Worm (Caenorhabditis elegans) whole organism, young adult: ENCODE data around the gene twk-21.
A peak's percentile ranks its signal among the peaks of the same experiment; 100 is the strongest.

ENCODE experiments used
- C06A6.2 ChIP-seq: fragments of 200-800 bp; sonication (Bioruptor generic); conservative IDR thresholded peaks from 2 replicates; pipeline ENCODE4 v1.3.6; 2022; ENCODE audit warnings: missing genetic modification characterization, missing compliant biosample characterization
- F49E8.2 ChIP-seq: sonication (generic microtip); optimal IDR thresholded peaks from 3 replicates; lab custom pipeline; 2017; ENCODE audit warnings: missing genetic modification characterization, mild to moderate bottlenecking, missing compliant biosample characterization, antibody characterized with exemption, moderate library complexity; ENCODE audit not compliant: insufficient read depth
- F57C9.4 ChIP-seq: sonication (generic microtip); optimal IDR thresholded peaks from 2 replicates; lab custom pipeline; 2017; ENCODE audit warnings: mild to moderate bottlenecking, missing genetic modification characterization, missing compliant biosample characterization
- T26A5.8 ChIP-seq: sonication (generic microtip); optimal IDR thresholded peaks from 2 replicates; lab custom pipeline; 2016; ENCODE audit warnings: missing genetic modification characterization, missing compliant biosample characterization
- aptf-2 ChIP-seq: fragments of 200-800 bp; sonication (Bioruptor generic); conservative IDR thresholded peaks from 2 replicates; pipeline ENCODE4 v1.3.6; 2022; ENCODE audit warnings: missing genetic modification reagents, missing genetic modification characterization, missing compliant biosample characterization
- atf-7 ChIP-seq: sonication (generic microtip); optimal IDR thresholded peaks from 2 replicates; lab custom pipeline; 2017; ENCODE audit warnings: mild to moderate bottlenecking, missing genetic modification characterization, missing compliant biosample characterization
- athp-1 ChIP-seq: sonication (generic microtip); optimal IDR thresholded peaks from 2 replicates; lab custom pipeline; 2017; ENCODE audit warnings: mild to moderate bottlenecking, missing genetic modification characterization, missing compliant biosample characterization
- bed-2 ChIP-seq: fragments of 200-800 bp; sonication (Bioruptor generic); IDR thresholded peaks from 2 replicates; pipeline ENCODE4 v1.3.6; 2022; ENCODE audit warnings: missing genetic modification reagents, missing genetic modification characterization, missing compliant biosample characterization
- ccch-3 ChIP-seq: fragments of 200-800 bp; sonication (Bioruptor generic); optimal IDR thresholded peaks from 2 replicates; lab custom pipeline; 2018; ENCODE audit warnings: mild to moderate bottlenecking, missing genetic modification characterization, missing compliant biosample characterization
- ceh-58 ChIP-seq: fragments of 200-800 bp; sonication (Bioruptor generic); IDR thresholded peaks from 2 replicates; pipeline ENCODE4 v1.3.6; 2022; ENCODE audit warnings: missing genetic modification characterization, missing compliant biosample characterization
- ceh-79 ChIP-seq: sonication (generic microtip); optimal IDR thresholded peaks from 2 replicates; lab custom pipeline; 2017; ENCODE audit warnings: mild to moderate bottlenecking, missing genetic modification characterization, missing compliant biosample characterization
- ceh-91 ChIP-seq: fragments of 200-800 bp; sonication (Bioruptor generic); IDR thresholded peaks from 2 replicates; pipeline ENCODE4 v1.3.6; 2022; ENCODE audit warnings: missing genetic modification reagents, missing genetic modification characterization, missing compliant biosample characterization
- dox-1 ChIP-seq: fragments of 200-800 bp; sonication (Bioruptor generic); IDR thresholded peaks from 2 replicates; pipeline ENCODE4 v1.3.6; 2022; ENCODE audit warnings: missing genetic modification reagents, missing genetic modification characterization, missing compliant biosample characterization
- dpff-1 ChIP-seq: sonication (generic microtip); optimal IDR thresholded peaks from 2 replicates; lab custom pipeline; 2017; ENCODE audit warnings: mild to moderate bottlenecking, missing genetic modification characterization, missing compliant biosample characterization
- dpl-1 ChIP-seq: fragments of 150-350 bp; optimal IDR thresholded peaks from 2 replicates; lab custom pipeline; 2014; ENCODE audit warnings: missing biosample characterization, missing genetic modification reagents, missing genetic modification characterization
- efl-1 ChIP-seq: fragments of 150-350 bp; optimal IDR thresholded peaks from 2 replicates; lab custom pipeline; 2014; ENCODE audit warnings: missing biosample characterization, missing genetic modification reagents, missing genetic modification characterization
- ekl-4 ChIP-seq: fragments of 200-800 bp; sonication (Bioruptor generic); IDR thresholded peaks from 2 replicates; pipeline ENCODE4 v1.3.6; 2022; ENCODE audit warnings: missing genetic modification reagents, missing genetic modification characterization, missing compliant biosample characterization
- hlh-12 ChIP-seq: sonication (generic microtip); optimal IDR thresholded peaks from 2 replicates; lab custom pipeline; 2016; ENCODE audit warnings: missing genetic modification characterization, missing compliant biosample characterization
- hlh-26 ChIP-seq: fragments of 200-800 bp; sonication (Bioruptor generic); conservative IDR thresholded peaks from 2 replicates; pipeline ENCODE4 v1.3.6; 2022; ENCODE audit warnings: missing genetic modification reagents, missing genetic modification characterization, missing compliant biosample characterization
- hmg-1.2 ChIP-seq: fragments of 200-800 bp; sonication (Bioruptor generic); IDR thresholded peaks from 2 replicates; pipeline ENCODE4 v1.3.6; 2022; ENCODE audit warnings: missing genetic modification reagents, missing genetic modification characterization, missing compliant biosample characterization
- hmg-20 ChIP-seq: fragments of 200-800 bp; sonication (Bioruptor generic); IDR thresholded peaks from 2 replicates; pipeline ENCODE4 v1.3.6; 2022; ENCODE audit warnings: missing genetic modification reagents, missing genetic modification characterization, missing compliant biosample characterization
- hsf-1 ChIP-seq: fragments of 200-800 bp; sonication (Bioruptor generic); IDR thresholded peaks from 2 replicates; pipeline ENCODE4 v1.3.6; 2022; ENCODE audit warnings: missing genetic modification reagents, missing genetic modification characterization, missing compliant biosample characterization
- let-607 ChIP-seq, 2 experiments: fragments of 200-800 bp in 1 of 2; sonication (Bioruptor generic) in 1 of 2; sonication (generic microtip) in 1 of 2; optimal IDR thresholded peaks; 2 replicates each; lab custom pipeline; 2016 to 2018; ENCODE audit warnings: mild to moderate bottlenecking in 2 of 2, missing compliant biosample characterization in 2 of 2, missing genetic modification characterization in 2 of 2, moderate library complexity in 2 of 2, missing genotype in 1 of 2
- lsy-27 ChIP-seq: sonication (generic microtip); optimal IDR thresholded peaks from 2 replicates; lab custom pipeline; 2017; ENCODE audit warnings: missing genetic modification characterization, mild to moderate bottlenecking, missing compliant biosample characterization, antibody characterized with exemption, missing genotype, borderline replicate concordance; ENCODE audit not compliant: insufficient read depth
- madf-10 ChIP-seq: sonication (generic microtip); optimal IDR thresholded peaks from 2 replicates; lab custom pipeline; 2016; ENCODE audit warnings: mild to moderate bottlenecking, missing genetic modification characterization, missing compliant biosample characterization
- madf-6 ChIP-seq: fragments of 200-800 bp; sonication (Bioruptor generic); IDR thresholded peaks from 2 replicates; pipeline ENCODE4 v1.3.6; 2022; ENCODE audit warnings: missing genetic modification reagents, missing genetic modification characterization, missing compliant biosample characterization
- madf-8 ChIP-seq: fragments of 200-800 bp; sonication (Bioruptor generic); conservative IDR thresholded peaks from 2 replicates; pipeline ENCODE4 v1.3.6; 2022; ENCODE audit warnings: missing genetic modification reagents, missing genetic modification characterization, missing compliant biosample characterization
- mel-28 ChIP-seq: sonication (generic microtip); optimal IDR thresholded peaks from 2 replicates; lab custom pipeline; 2016; ENCODE audit warnings: borderline replicate concordance, mild to moderate bottlenecking, missing genetic modification characterization, missing compliant biosample characterization
- mxl-1 ChIP-seq: sonication (generic microtip); optimal IDR thresholded peaks from 2 replicates; lab custom pipeline; 2016; ENCODE audit warnings: missing genetic modification characterization, missing compliant biosample characterization
- nfya-1 ChIP-seq: sonication (generic microtip); optimal IDR thresholded peaks from 2 replicates; lab custom pipeline; 2017; ENCODE audit warnings: antibody characterized with exemption, missing compliant biosample characterization, missing genetic modification characterization, borderline replicate concordance; ENCODE audit not compliant: insufficient read depth
- nfya-2 ChIP-seq: fragments of 200-800 bp; sonication (Bioruptor generic); IDR thresholded peaks from 2 replicates; pipeline ENCODE4 v1.3.6; 2022; ENCODE audit warnings: missing genetic modification reagents, missing genetic modification characterization, missing compliant biosample characterization
- nhr-27 ChIP-seq: fragments of 200-800 bp; sonication (Bioruptor generic); optimal IDR thresholded peaks from 2 replicates; lab custom pipeline; 2018; ENCODE audit warnings: mild to moderate bottlenecking, missing genetic modification characterization, moderate library complexity, missing compliant biosample characterization
- nhr-90 ChIP-seq: sonication (generic microtip); optimal IDR thresholded peaks from 2 replicates; lab custom pipeline; 2016; ENCODE audit warnings: missing genotype, mild to moderate bottlenecking, missing genetic modification characterization, missing compliant biosample characterization
- rec-8 ChIP-seq, 2 experiments: sonication (generic microtip); optimal IDR thresholded peaks; 2 replicates each; lab custom pipeline; 2016; ENCODE audit warnings: mild to moderate bottlenecking in 2 of 2, missing genetic modification characterization in 2 of 2, missing genetic modification reagents in 2 of 2, missing genotype in 2 of 2, missing biosample characterization in 1 of 2, missing compliant biosample characterization in 1 of 2, moderate library complexity in 1 of 2
- rpc-1 ChIP-seq, 2 experiments: fragments of 150-350 bp in 1 of 2; sonication (generic microtip) in 1 of 2; optimal IDR thresholded peaks; 2 replicates each; lab custom pipeline; 2014 to 2018; ENCODE audit warnings: missing biosample characterization in 1 of 2, missing genetic modification characterization in 1 of 2, missing genetic modification reagents in 1 of 2, missing genotype in 1 of 2
- snpc-1.3 ChIP-seq: sonication (generic microtip); optimal IDR thresholded peaks from 2 replicates; lab custom pipeline; 2017; ENCODE audit warnings: missing genetic modification characterization, mild to moderate bottlenecking, missing compliant biosample characterization, antibody characterized with exemption, moderate library complexity, missing genotype, missing genetic modification reagents; ENCODE audit not compliant: insufficient read depth
- snpc-3.4 ChIP-seq: sonication (generic microtip); optimal IDR thresholded peaks from 2 replicates; lab custom pipeline; 2017; ENCODE audit warnings: missing genetic modification characterization, mild to moderate bottlenecking, missing compliant biosample characterization, antibody characterized with exemption, moderate library complexity, missing genotype, missing genetic modification reagents
- sptf-2 ChIP-seq: fragments of 200-800 bp; sonication (Bioruptor generic); optimal IDR thresholded peaks from 2 replicates; lab custom pipeline; 2018; ENCODE audit warnings: mild to moderate bottlenecking, missing genetic modification characterization, missing compliant biosample characterization
- tbx-9 ChIP-seq: sonication (generic microtip); optimal IDR thresholded peaks from 2 replicates; lab custom pipeline; 2016; ENCODE audit warnings: borderline replicate concordance, missing genetic modification characterization, inconsistent platforms, missing compliant biosample characterization
- unc-130 ChIP-seq: sonication (generic microtip); optimal IDR thresholded peaks from 2 replicates; lab custom pipeline; 2016; ENCODE audit warnings: missing genetic modification reagents, missing genetic modification characterization, missing compliant biosample characterization
- unc-62 ChIP-seq: fragments of 150-350 bp; optimal IDR thresholded peaks from 2 replicates; lab custom pipeline; 2014; ENCODE audit warnings: missing biosample characterization, missing genetic modification reagents, missing genetic modification characterization
- xnd-1 ChIP-seq: sonication (generic microtip); optimal IDR thresholded peaks from 2 replicates; lab custom pipeline; 2016; ENCODE audit warnings: missing genotype, missing genetic modification reagents, missing genetic modification characterization, missing compliant biosample characterization
- zfh-2 ChIP-seq: fragments of 200-800 bp; sonication (Bioruptor generic); conservative IDR thresholded peaks from 2 replicates; pipeline ENCODE4 v1.3.6; 2022; ENCODE audit warnings: missing genetic modification reagents, missing genetic modification characterization, missing compliant biosample characterization
- zim-3 ChIP-seq: sonication (generic microtip); optimal IDR thresholded peaks from 2 replicates; lab custom pipeline; 2017; ENCODE audit warnings: mild to moderate bottlenecking, missing genetic modification characterization, moderate library complexity, missing compliant biosample characterization
- ztf-18 ChIP-seq: sonication (generic microtip); optimal IDR thresholded peaks from 2 replicates; lab custom pipeline; 2016; ENCODE audit warnings: missing genotype, mild to moderate bottlenecking, missing genetic modification characterization, missing compliant biosample characterization
- ztf-28 ChIP-seq: fragments of 200-800 bp; sonication (Bioruptor generic); IDR thresholded peaks from 2 replicates; pipeline ENCODE4 v1.3.6; 2022; ENCODE audit warnings: missing genetic modification reagents, missing genetic modification characterization, missing compliant biosample characterization
- ztf-3 ChIP-seq: fragments of 200-800 bp; sonication (Bioruptor generic); optimal IDR thresholded peaks from 2 replicates; lab custom pipeline; 2018; ENCODE audit warnings: mild to moderate bottlenecking, missing genetic modification characterization, missing compliant biosample characterization
- ztf-6 ChIP-seq: fragments of 200-800 bp; sonication (Bioruptor generic); IDR thresholded peaks from 2 replicates; pipeline ENCODE4 v1.3.6; 2022; ENCODE audit warnings: missing genetic modification reagents, missing genetic modification characterization, missing compliant biosample characterization

The twk-21 gene

DNA sequence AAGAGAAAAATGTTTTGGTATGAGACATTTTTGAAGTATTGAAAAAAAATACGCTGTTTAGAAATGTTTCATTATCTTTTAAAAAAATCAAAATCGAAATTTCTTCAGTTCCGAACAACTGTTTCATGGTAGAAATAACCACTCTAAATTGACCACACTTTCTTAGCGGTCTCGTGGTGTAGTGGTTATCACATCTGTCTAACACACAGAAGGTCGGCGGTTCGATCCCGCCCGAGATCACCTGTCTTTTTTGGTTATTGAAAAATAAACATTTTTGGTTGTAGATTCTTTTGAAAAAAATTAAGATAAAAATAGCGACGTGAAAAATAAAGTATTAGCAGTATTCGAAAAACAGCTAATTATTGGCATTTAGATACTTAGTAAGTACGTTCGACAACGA, 730 bp downstream of the twk-21 start (continued):
- TF ChIP-seq aptf-2 (GFP tag; lab: Robert Waterston, UW) (no peak), hmg-20 (GFP tag; lab: Robert Waterston, UW) (peak; percentile 48; the same call in 1 of the 2 replicates), ekl-4 (no peak), C06A6.2 (GFP tag; lab: Robert Waterston, UW) (no peak), xnd-1 (tag; lab: Kevin White, UChicago) (no peak), ceh-79 (tag; lab: Kevin White, UChicago) (peak; percentile 65), nfya-2 (GFP tag; lab: Robert Waterston, UW) (no peak), nfya-1 (no peak), athp-1 (peak; percentile 4), ztf-3 (GFP tag; lab: Kevin White, UChicago) (no peak), ztf-28 (GFP tag; lab: Robert Waterston, UW) (no peak), sptf-2 (GFP tag; lab: Kevin White, UChicago) (no peak), atf-7 (tag; lab: Kevin White, UChicago) (no peak), madf-10 (tag; lab: Kevin White, UChicago) (peak; percentile 53), tbx-9 (tag; lab: Kevin White, UChicago) (no peak), ceh-91 (GFP tag; lab: Robert Waterston, UW) (no peak), zim-3 (tag; lab: Kevin White, UChicago) (peak; percentile 31), F49E8.2 (tag; lab: Kevin White, UChicago) (no peak), zfh-2 (no peak), nhr-90 (tag; lab: Kevin White, UChicago) (peak; percentile 63), dox-1 (GFP tag; lab: Robert Waterston, UW) (peak; percentile 62), madf-8 (GFP tag; lab: Robert Waterston, UW) (no peak), rpc-1 (optimal IDR thresholded peaks at IDR 0.05; lab: Kevin White, UChicago) (peak; percentile 83), rpc-1 (tag; optimal IDR thresholded peaks at IDR 0.05; lab: Kevin White, UChicago) (peak; percentile 86), unc-62 (GFP tag; lab: Kevin White, UChicago) (no peak), madf-6 (GFP tag; lab: Robert Waterston, UW) (peak; percentile 45), ztf-6 (no peak), mxl-1 (tag; lab: Kevin White, UChicago) (peak; percentile 46), hlh-26 (no peak), ceh-58 (GFP tag; lab: Robert Waterston, UW) (no peak), hlh-12 (no peak), dpff-1 (tag; lab: Kevin White, UChicago) (no peak), T26A5.8 (no peak), ccch-3 (GFP tag; lab: Kevin White, UChicago) (peak; percentile 12), bed-2 (no peak), snpc-1.3 (peak; percentile 74), efl-1 (GFP tag; lab: Kevin White, UChicago) (no peak), hsf-1 (no peak), snpc-3.4 (peak; percentile 72), lsy-27 (tag; lab: Kevin White, UChicago) (no peak), rec-8 (tag; optimal IDR thresholded peaks at IDR 0.05; lab: Kevin White, UChicago) (peak; percentile 19 to 58), hmg-1.2 (GFP tag; lab: Robert Waterston, UW) (peak; percentile 59), nhr-27 (tag; lab: Kevin White, UChicago) (no peak), unc-130 (GFP tag; lab: Kevin White, UChicago) (no peak), let-607 (tag; optimal IDR thresholded peaks at IDR 0.05; lab: Kevin White, UChicago) (peak in 1 of 2 experiments; percentile 27), mel-28 (tag; lab: Kevin White, UChicago) (no peak), F57C9.4 (tag; lab: Kevin White, UChicago) (no peak), ztf-18 (tag; lab: Kevin White, UChicago) (peak; percentile 23), dpl-1 (GFP tag; lab: Kevin White, UChicago) (no peak)
